Worm (Caenorhabditis elegans) whole organism, young adult: ENCODE measurements around the gene Y37D8A.4.

Experiments used
- B0035.1 ChIP-seq: sonication (generic microtip); optimal IDR thresholded peaks from 2 replicates; lab custom pipeline; 2016; ENCODE audit warnings: missing genetic modification characterization, mild to moderate bottlenecking, missing compliant biosample characterization, missing genotype, missing genetic modification reagents
- B0336.3 ChIP-seq: fragments of 200-800 bp; sonication (Bioruptor generic); IDR thresholded peaks from 2 replicates; pipeline ENCODE4 v1.3.6; 2022; ENCODE audit warnings: missing genetic modification characterization, missing compliant biosample characterization
- C06A6.2 ChIP-seq: fragments of 200-800 bp; sonication (Bioruptor generic); conservative IDR thresholded peaks from 2 replicates; pipeline ENCODE4 v1.3.6; 2022; ENCODE audit warnings: missing genetic modification characterization, missing compliant biosample characterization
- D2030.7 ChIP-seq: fragments of 200-800 bp; sonication (Bioruptor generic); IDR thresholded peaks from 2 replicates; pipeline ENCODE4 v1.3.6; 2022; ENCODE audit warnings: missing genetic modification reagents, missing genetic modification characterization, missing compliant biosample characterization
- F10E7.11 ChIP-seq: sonication (generic microtip); optimal IDR thresholded peaks from 2 replicates; lab custom pipeline; 2017; ENCODE audit warnings: mild to moderate bottlenecking, missing genetic modification characterization, moderate library complexity, missing compliant biosample characterization
- F22D6.2 ChIP-seq: sonication (generic microtip); optimal IDR thresholded peaks from 2 replicates; lab custom pipeline; 2016; ENCODE audit warnings: mild to moderate bottlenecking, missing genetic modification characterization, missing compliant biosample characterization
- F23B12.7 ChIP-seq: sonication (generic microtip); optimal IDR thresholded peaks from 2 replicates; lab custom pipeline; 2017; ENCODE audit warnings: missing genetic modification characterization, mild to moderate bottlenecking, missing compliant biosample characterization, antibody characterized with exemption, moderate library complexity; ENCODE audit not compliant: insufficient read depth
- F49E8.2 ChIP-seq: sonication (generic microtip); optimal IDR thresholded peaks from 3 replicates; lab custom pipeline; 2017; ENCODE audit warnings: missing genetic modification characterization, mild to moderate bottlenecking, missing compliant biosample characterization, antibody characterized with exemption, moderate library complexity; ENCODE audit not compliant: insufficient read depth
- F57C9.4 ChIP-seq: sonication (generic microtip); optimal IDR thresholded peaks from 2 replicates; lab custom pipeline; 2017; ENCODE audit warnings: mild to moderate bottlenecking, missing genetic modification characterization, missing compliant biosample characterization
- Y53G8AR.9 ChIP-seq: fragments of 200-800 bp; sonication (Bioruptor generic); conservative IDR thresholded peaks from 2 replicates; pipeline ENCODE4 v1.3.6; 2022; ENCODE audit warnings: missing genetic modification reagents, missing genetic modification characterization, missing compliant biosample characterization
- Y56A3A.18 ChIP-seq: fragments of 200-800 bp; sonication (Bioruptor generic); IDR thresholded peaks from 2 replicates; pipeline ENCODE4 v1.3.6; 2022; ENCODE audit warnings: missing genetic modification reagents, missing genetic modification characterization, missing compliant biosample characterization
- Y67H2A.10 ChIP-seq: fragments of 200-800 bp; sonication (Bioruptor generic); conservative IDR thresholded peaks from 2 replicates; pipeline ENCODE4 v1.3.6; 2022; ENCODE audit warnings: missing genetic modification reagents, missing genetic modification characterization, missing compliant biosample characterization
- ZK185.1 ChIP-seq: sonication (generic microtip); optimal IDR thresholded peaks from 2 replicates; lab custom pipeline; 2016; ENCODE audit warnings: mild to moderate bottlenecking, missing genetic modification characterization, missing compliant biosample characterization; ENCODE audit not compliant: poor library complexity, severe bottlenecking
- akir-1 ChIP-seq: fragments of 200-800 bp; sonication (Bioruptor generic); optimal IDR thresholded peaks from 2 replicates; lab custom pipeline; 2018; ENCODE audit warnings: mild to moderate bottlenecking, missing genetic modification characterization, moderate library complexity, missing compliant biosample characterization
- atf-7 ChIP-seq: sonication (generic microtip); optimal IDR thresholded peaks from 2 replicates; lab custom pipeline; 2017; ENCODE audit warnings: mild to moderate bottlenecking, missing genetic modification characterization, missing compliant biosample characterization
- attf-5 ChIP-seq: fragments of 200-800 bp; sonication (Bioruptor generic); optimal IDR thresholded peaks from 2 replicates; lab custom pipeline; 2018; ENCODE audit warnings: mild to moderate bottlenecking, missing genetic modification characterization, missing compliant biosample characterization
- ceh-27 ChIP-seq: fragments of 200-800 bp; sonication (Bioruptor generic); optimal IDR thresholded peaks from 2 replicates; lab custom pipeline; 2018; ENCODE audit warnings: mild to moderate bottlenecking, missing genetic modification characterization, moderate library complexity, missing compliant biosample characterization
- ceh-40 ChIP-seq: fragments of 200-800 bp; sonication (Bioruptor generic); IDR thresholded peaks from 2 replicates; pipeline ENCODE4 v1.3.6; 2022; ENCODE audit warnings: missing genetic modification characterization, missing compliant biosample characterization
- ceh-58 ChIP-seq: fragments of 200-800 bp; sonication (Bioruptor generic); IDR thresholded peaks from 2 replicates; pipeline ENCODE4 v1.3.6; 2022; ENCODE audit warnings: missing genetic modification characterization, missing compliant biosample characterization
- chd-7 ChIP-seq: sonication (generic microtip); optimal IDR thresholded peaks from 2 replicates; lab custom pipeline; 2016; ENCODE audit warnings: mild to moderate bottlenecking, missing genetic modification characterization, moderate library complexity, missing compliant biosample characterization
- die-1 ChIP-seq: sonication (generic microtip); optimal IDR thresholded peaks from 2 replicates; lab custom pipeline; 2016; ENCODE audit warnings: missing genotype, mild to moderate bottlenecking, missing genetic modification characterization, missing compliant biosample characterization
- dox-1 ChIP-seq: fragments of 200-800 bp; sonication (Bioruptor generic); IDR thresholded peaks from 2 replicates; pipeline ENCODE4 v1.3.6; 2022; ENCODE audit warnings: missing genetic modification reagents, missing genetic modification characterization, missing compliant biosample characterization
- dpff-1 ChIP-seq: sonication (generic microtip); optimal IDR thresholded peaks from 2 replicates; lab custom pipeline; 2017; ENCODE audit warnings: mild to moderate bottlenecking, missing genetic modification characterization, missing compliant biosample characterization
- hlh-12 ChIP-seq: sonication (generic microtip); optimal IDR thresholded peaks from 2 replicates; lab custom pipeline; 2016; ENCODE audit warnings: missing genetic modification characterization, missing compliant biosample characterization
- hmg-20 ChIP-seq: fragments of 200-800 bp; sonication (Bioruptor generic); IDR thresholded peaks from 2 replicates; pipeline ENCODE4 v1.3.6; 2022; ENCODE audit warnings: missing genetic modification reagents, missing genetic modification characterization, missing compliant biosample characterization
- lag-1 ChIP-seq: fragments of 200-800 bp; sonication (Bioruptor generic); IDR thresholded peaks from 2 replicates; pipeline ENCODE4 v1.3.6; 2022; ENCODE audit warnings: missing genetic modification reagents, missing genetic modification characterization, missing compliant biosample characterization
- let-607 ChIP-seq, 2 experiments: fragments of 200-800 bp in 1 of 2; sonication (Bioruptor generic) in 1 of 2; sonication (generic microtip) in 1 of 2; optimal IDR thresholded peaks; 2 replicates each; lab custom pipeline; 2016 to 2018; ENCODE audit warnings: mild to moderate bottlenecking in 2 of 2, missing compliant biosample characterization in 2 of 2, missing genetic modification characterization in 2 of 2, moderate library complexity in 2 of 2, missing genotype in 1 of 2
- lin-54 ChIP-seq: fragments of 200-800 bp; sonication (Bioruptor generic); optimal IDR thresholded peaks from 2 replicates; lab custom pipeline; 2018; ENCODE audit warnings: mild to moderate bottlenecking, missing genetic modification characterization, missing compliant biosample characterization
- lsl-1 ChIP-seq: fragments of 200-800 bp; sonication (Bioruptor generic); optimal IDR thresholded peaks from 2 replicates; lab custom pipeline; 2018; ENCODE audit warnings: mild to moderate bottlenecking, missing genetic modification characterization, moderate library complexity, missing compliant biosample characterization
- madf-10 ChIP-seq: sonication (generic microtip); optimal IDR thresholded peaks from 2 replicates; lab custom pipeline; 2016; ENCODE audit warnings: mild to moderate bottlenecking, missing genetic modification characterization, missing compliant biosample characterization
- madf-6 ChIP-seq: fragments of 200-800 bp; sonication (Bioruptor generic); IDR thresholded peaks from 2 replicates; pipeline ENCODE4 v1.3.6; 2022; ENCODE audit warnings: missing genetic modification reagents, missing genetic modification characterization, missing compliant biosample characterization
- madf-8 ChIP-seq: fragments of 200-800 bp; sonication (Bioruptor generic); conservative IDR thresholded peaks from 2 replicates; pipeline ENCODE4 v1.3.6; 2022; ENCODE audit warnings: missing genetic modification reagents, missing genetic modification characterization, missing compliant biosample characterization
- mel-28 ChIP-seq: sonication (generic microtip); optimal IDR thresholded peaks from 2 replicates; lab custom pipeline; 2016; ENCODE audit warnings: borderline replicate concordance, mild to moderate bottlenecking, missing genetic modification characterization, missing compliant biosample characterization
- nfya-1 ChIP-seq: sonication (generic microtip); optimal IDR thresholded peaks from 2 replicates; lab custom pipeline; 2017; ENCODE audit warnings: antibody characterized with exemption, missing compliant biosample characterization, missing genetic modification characterization, borderline replicate concordance; ENCODE audit not compliant: insufficient read depth
- nfya-2 ChIP-seq: fragments of 200-800 bp; sonication (Bioruptor generic); IDR thresholded peaks from 2 replicates; pipeline ENCODE4 v1.3.6; 2022; ENCODE audit warnings: missing genetic modification reagents, missing genetic modification characterization, missing compliant biosample characterization
- nhr-120 ChIP-seq: fragments of 200-800 bp; sonication (Bioruptor generic); IDR thresholded peaks from 2 replicates; pipeline ENCODE4 v1.3.6; 2022; ENCODE audit warnings: missing genetic modification characterization, missing compliant biosample characterization
- nhr-27 ChIP-seq: fragments of 200-800 bp; sonication (Bioruptor generic); optimal IDR thresholded peaks from 2 replicates; lab custom pipeline; 2018; ENCODE audit warnings: mild to moderate bottlenecking, missing genetic modification characterization, moderate library complexity, missing compliant biosample characterization
- nhr-90 ChIP-seq: sonication (generic microtip); optimal IDR thresholded peaks from 2 replicates; lab custom pipeline; 2016; ENCODE audit warnings: missing genotype, mild to moderate bottlenecking, missing genetic modification characterization, missing compliant biosample characterization
- pha-4 ChIP-seq: fragments of 150-350 bp; sonication (generic microtip); optimal IDR thresholded peaks from 2 replicates; lab custom pipeline; 2014; ENCODE audit warnings: missing biosample characterization, missing genetic modification reagents, missing genetic modification characterization
- rpc-1 ChIP-seq, 2 experiments: fragments of 150-350 bp in 1 of 2; sonication (generic microtip) in 1 of 2; optimal IDR thresholded peaks; 2 replicates each; lab custom pipeline; 2014 to 2018; ENCODE audit warnings: missing biosample characterization in 1 of 2, missing genetic modification characterization in 1 of 2, missing genetic modification reagents in 1 of 2, missing genotype in 1 of 2
- tbp1 ChIP-seq: fragments of 200-800 bp; sonication (Bioruptor generic); optimal IDR thresholded peaks from 2 replicates; lab custom pipeline; 2018; ENCODE audit warnings: mild to moderate bottlenecking, missing genetic modification characterization, missing compliant biosample characterization
- tlf-1 ChIP-seq: fragments of 200-800 bp; sonication (Bioruptor generic); optimal IDR thresholded peaks from 2 replicates; lab custom pipeline; 2018; ENCODE audit warnings: mild to moderate bottlenecking, missing genetic modification characterization, missing compliant biosample characterization
- unc-62 ChIP-seq: fragments of 150-350 bp; optimal IDR thresholded peaks from 2 replicates; lab custom pipeline; 2014; ENCODE audit warnings: missing biosample characterization, missing genetic modification reagents, missing genetic modification characterization
- xnd-1 ChIP-seq: sonication (generic microtip); optimal IDR thresholded peaks from 2 replicates; lab custom pipeline; 2016; ENCODE audit warnings: missing genotype, missing genetic modification reagents, missing genetic modification characterization, missing compliant biosample characterization
- zfh-2 ChIP-seq: fragments of 200-800 bp; sonication (Bioruptor generic); conservative IDR thresholded peaks from 2 replicates; pipeline ENCODE4 v1.3.6; 2022; ENCODE audit warnings: missing genetic modification reagents, missing genetic modification characterization, missing compliant biosample characterization
- zim-3 ChIP-seq: sonication (generic microtip); optimal IDR thresholded peaks from 2 replicates; lab custom pipeline; 2017; ENCODE audit warnings: mild to moderate bottlenecking, missing genetic modification characterization, moderate library complexity, missing compliant biosample characterization
- ztf-22 ChIP-seq: fragments of 200-800 bp; sonication (Bioruptor generic); optimal IDR thresholded peaks from 2 replicates; lab custom pipeline; 2018; ENCODE audit warnings: mild to moderate bottlenecking, missing genetic modification characterization, moderate library complexity, missing compliant biosample characterization
- ztf-25 ChIP-seq: fragments of 200-800 bp; sonication (Bioruptor generic); IDR thresholded peaks from 2 replicates; pipeline ENCODE4 v1.3.6; 2022; ENCODE audit warnings: missing genetic modification reagents, missing genetic modification characterization, missing compliant biosample characterization
- ztf-26 ChIP-seq: sonication (generic microtip); optimal IDR thresholded peaks from 2 replicates; lab custom pipeline; 2017; ENCODE audit warnings: missing genetic modification characterization, missing compliant biosample characterization

Y37D8A.4 gene

DNA sequence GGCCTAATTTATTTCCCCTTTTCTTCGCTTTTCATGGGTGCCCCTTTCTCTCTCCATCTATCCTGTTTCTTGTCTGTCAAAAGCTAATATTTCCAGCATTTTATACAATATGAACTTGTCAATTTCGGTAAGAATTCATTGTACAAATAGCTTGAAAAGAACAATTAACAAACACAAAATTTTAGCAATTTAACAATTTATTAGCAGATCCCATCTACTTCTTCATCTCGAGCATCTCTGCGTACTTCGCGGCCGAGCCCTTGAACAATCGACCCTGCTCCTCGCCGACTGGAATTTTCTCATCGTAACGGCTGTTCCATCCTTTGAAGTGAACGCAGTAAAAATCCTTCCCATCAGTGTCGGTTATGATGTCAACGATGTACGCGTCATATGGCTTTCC is 36.9 kb upstream of the Y37D8A.4 start (continued):
- TF ChIP-seq ztf-22 (GFP tag; lab: Kevin White, UChicago) (no peak), madf-8 (GFP tag; lab: Robert Waterston, UW) (no peak; the same call in 1 of the 2 replicates), dpff-1 (tag; lab: Kevin White, UChicago) (no peak), rpc-1 (optimal IDR thresholded peaks at IDR 0.05; lab: Kevin White, UChicago) (no peak), rpc-1 (tag; optimal IDR thresholded peaks at IDR 0.05; lab: Kevin White, UChicago) (no peak), die-1 (tag; lab: Kevin White, UChicago) (peak; percentile 31), nhr-27 (tag; lab: Kevin White, UChicago) (no peak), xnd-1 (tag; lab: Kevin White, UChicago) (no peak), attf-5 (GFP tag; lab: Kevin White, UChicago) (no peak), Y53G8AR.9 (GFP tag; lab: Robert Waterston, UW) (peak; percentile 58; the same call in 1 of the 2 replicates), ztf-25 (GFP tag; lab: Robert Waterston, UW) (no peak), pha-4 (tag; lab: Kevin White, UChicago) (no peak), C06A6.2 (GFP tag; lab: Robert Waterston, UW) (no peak), ZK185.1 (tag; lab: Kevin White, UChicago) (no peak), chd-7 (tag; lab: Kevin White, UChicago) (no peak), madf-10 (tag; lab: Kevin White, UChicago) (no peak), lin-54 (GFP tag; lab: Kevin White, UChicago) (no peak), nfya-1 (no peak), F57C9.4 (tag; lab: Kevin White, UChicago) (no peak), hmg-20 (GFP tag; lab: Robert Waterston, UW) (no peak), mel-28 (no peak), nhr-120 (GFP tag; lab: Robert Waterston, UW) (no peak), D2030.7 (GFP tag; lab: Robert Waterston, UW) (0 out of 2 replicates have a peak, but pooled peaks have one; percentile 12), madf-6 (peak; percentile 57), ztf-26 (tag; lab: Kevin White, UChicago) (no peak), ceh-27 (no peak), F23B12.7 (tag; lab: Kevin White, UChicago) (no peak), Y56A3A.18 (GFP tag; lab: Robert Waterston, UW) (no peak), zim-3 (tag; lab: Kevin White, UChicago) (no peak), tbp1 (peak; percentile 31), atf-7 (no peak), unc-62 (GFP tag; lab: Kevin White, UChicago) (no peak), zfh-2 (GFP tag; lab: Robert Waterston, UW) (no peak), F22D6.2 (tag; lab: Kevin White, UChicago) (no peak), lsl-1 (GFP tag; lab: Kevin White, UChicago) (no peak), hlh-12 (tag; lab: Kevin White, UChicago) (no peak), lag-1 (GFP tag; lab: Robert Waterston, UW) (no peak), ceh-58 (GFP tag; lab: Robert Waterston, UW) (no peak), F49E8.2 (peak; percentile 90), Y67H2A.10 (GFP tag; lab: Robert Waterston, UW) (no peak), nhr-90 (tag; lab: Kevin White, UChicago) (no peak), B0336.3 (GFP tag; lab: Robert Waterston, UW) (peak; percentile 59; the same call in 1 of the 2 replicates), dox-1 (GFP tag; lab: Robert Waterston, UW) (no peak), akir-1 (GFP tag; lab: Kevin White, UChicago) (no peak), ceh-40 (GFP tag; lab: Robert Waterston, UW) (no peak), tlf-1 (GFP tag; lab: Kevin White, UChicago) (no peak), F10E7.11 (tag; lab: Kevin White, UChicago) (no peak), let-607 (tag; optimal IDR thresholded peaks at IDR 0.05; lab: Kevin White, UChicago) (no peak), nfya-2 (no peak), B0035.1 (tag; lab: Kevin White, UChicago) (no peak)
